Worm (Caenorhabditis elegans): ENCODE results near the gene W08E12.2.
"Not testable (repeated sequence)": the region's sequence is repeated elsewhere in the genome, so short reads cannot be mapped to it uniquely, and the experiment has no call there.

DNA sequence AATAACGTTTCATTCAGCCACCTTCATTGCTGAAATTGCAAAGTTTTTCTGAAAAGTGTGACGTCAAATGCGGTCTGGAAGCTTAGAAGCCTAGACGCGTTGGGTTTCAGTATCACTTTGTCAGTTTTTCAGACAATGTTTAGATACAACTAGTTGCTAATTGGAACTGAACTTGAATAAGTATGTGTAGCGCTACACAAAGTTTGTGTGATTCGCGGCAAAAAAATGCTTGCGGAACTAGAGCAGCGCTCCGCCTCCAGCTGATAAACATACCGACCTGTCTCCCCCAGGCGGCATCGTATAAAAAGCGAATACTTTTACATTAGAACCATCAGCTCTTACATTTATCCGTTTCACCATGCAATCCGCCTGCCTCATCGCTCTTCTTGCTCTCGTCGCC, 3.6 kb upstream of the W08E12.2 start, which contains the start of gene W08E12.4:
- TF ChIP-seq D2030.7 (GFP tag; IDR thresholded peaks at IDR 0.05); dpff-1 (tag; optimal IDR thresholded peaks at IDR 0.05); Y67H2A.10 (GFP tag; conservative IDR thresholded peaks at IDR 0.05); mes-4 (tag; optimal IDR thresholded peaks at IDR 0.05); ekl-4 (GFP tag; IDR thresholded peaks at IDR 0.05); B0261.1 (tag; optimal IDR thresholded peaks at IDR 0.05); madf-6 (GFP tag; IDR thresholded peaks at IDR 0.05); B0035.1 (tag; optimal IDR thresholded peaks at IDR 0.05); ceh-27 (GFP tag; optimal IDR thresholded peaks at IDR 0.05); pha-4 (tag; optimal IDR thresholded peaks at IDR 0.05); ama-1 (optimal IDR thresholded peaks at IDR 0.05); ama-1 (GFP tag; optimal IDR thresholded peaks at IDR 0.05); cebp-2 (GFP tag; IDR thresholded peaks at IDR 0.05); akir-1 (GFP tag; optimal IDR thresholded peaks at IDR 0.05): not testable (repeated sequence)

Measured in whole organism, young adult.